Worm (Caenorhabditis elegans) whole organism, L1 larva: ENCODE results near the gene F31D5.2.
A peak's percentile ranks its signal among the peaks of the same experiment; 100 is the strongest.

ENCODE experiments used
- elt-2 ChIP-seq: sonication (generic microtip); optimal IDR thresholded peaks from 2 replicates; lab custom pipeline; 2016; ENCODE audit warnings: missing genetic modification characterization, mild to moderate bottlenecking, inconsistent platforms, missing compliant biosample characterization, missing genetic modification reagents
- fkh-10 ChIP-seq: sonication (generic microtip); optimal IDR thresholded peaks from 2 replicates; lab custom pipeline; 2017; ENCODE audit warnings: missing biosample characterization, missing genetic modification reagents, missing genetic modification characterization
- lin-13 ChIP-seq: fragments of 150-350 bp; optimal IDR thresholded peaks from 2 replicates; lab custom pipeline; 2014; ENCODE audit warnings: missing biosample characterization, missing genetic modification reagents, missing genetic modification characterization
- lin-15B ChIP-seq: fragments of 150-350 bp; sonication (generic microtip); optimal IDR thresholded peaks from 3 replicates; lab custom pipeline; 2014; ENCODE audit warnings: missing biosample characterization, missing genetic modification characterization
- lsy-2 ChIP-seq, 2 experiments: fragments of 150-350 bp; optimal IDR thresholded peaks; 2 replicates each; lab custom pipeline; 2014; ENCODE audit warnings: missing biosample characterization in 2 of 2, missing genetic modification characterization in 2 of 2
- mab-9 ChIP-seq: fragments of 200-800 bp; sonication (Bioruptor generic); IDR thresholded peaks from 2 replicates; pipeline ENCODE4 v1.3.6; 2022; ENCODE audit warnings: missing genetic modification reagents, missing genetic modification characterization, missing compliant biosample characterization
- mep-1 ChIP-seq: fragments of 150-350 bp; optimal IDR thresholded peaks from 2 replicates; lab custom pipeline; 2014; ENCODE audit warnings: missing biosample characterization, missing genetic modification characterization
- nhr-11 ChIP-seq: fragments of 150-350 bp; optimal IDR thresholded peaks from 2 replicates; lab custom pipeline; 2014; ENCODE audit warnings: missing biosample characterization, missing genetic modification characterization
- nhr-90 ChIP-seq: sonication (generic microtip); optimal IDR thresholded peaks from 2 replicates; lab custom pipeline; 2016; ENCODE audit warnings: mild to moderate bottlenecking, missing genetic modification characterization, missing compliant biosample characterization; ENCODE audit not compliant: poor library complexity
- tbx-2 ChIP-seq: sonication (generic microtip); optimal IDR thresholded peaks from 2 replicates; lab custom pipeline; 2016; ENCODE audit warnings: missing genetic modification characterization, missing compliant biosample characterization
- unc-86 ChIP-seq: sonication (generic microtip); optimal IDR thresholded peaks from 2 replicates; lab custom pipeline; 2016; ENCODE audit warnings: missing genetic modification characterization, missing compliant biosample characterization
- ztf-11 ChIP-seq, 2 experiments: sonication (generic microtip); optimal IDR thresholded peaks; 2 replicates each; lab custom pipeline; 2016 to 2017; ENCODE audit warnings: missing genetic modification characterization in 2 of 2, missing biosample characterization in 1 of 2, missing compliant biosample characterization in 1 of 2

- TF ChIP-seq unc-86 (tag; lab: Kevin White, UChicago) (no peak), elt-2 (tag; lab: Kevin White, UChicago) (no peak), tbx-2 (no peak), lin-15B (no peak), lsy-2 (tag; optimal IDR thresholded peaks at IDR 0.05; lab: Kevin White, UChicago) (peak in 1 of 2 experiments; percentile 29), nhr-90 (tag; lab: Kevin White, UChicago) (no peak), ztf-11 (tag; optimal IDR thresholded peaks at IDR 0.05; lab: Kevin White, UChicago) (no peak), nhr-11 (no peak), fkh-10 (GFP tag; lab: Kevin White, UChicago) (no peak), lin-13 (GFP tag; lab: Kevin White, UChicago) (no peak), mep-1 (no peak), mab-9 (GFP tag; lab: Robert Waterston, UW) (no peak)
Measured at ce11 chrII:4179897-4180296, 35.5 kb upstream of the F31D5.2 start, which contains the start of gene R03H10.1.
